Fruit fly (Drosophila melanogaster): ENCODE results near the gene Mob2.

The Mob2 gene

DNA sequence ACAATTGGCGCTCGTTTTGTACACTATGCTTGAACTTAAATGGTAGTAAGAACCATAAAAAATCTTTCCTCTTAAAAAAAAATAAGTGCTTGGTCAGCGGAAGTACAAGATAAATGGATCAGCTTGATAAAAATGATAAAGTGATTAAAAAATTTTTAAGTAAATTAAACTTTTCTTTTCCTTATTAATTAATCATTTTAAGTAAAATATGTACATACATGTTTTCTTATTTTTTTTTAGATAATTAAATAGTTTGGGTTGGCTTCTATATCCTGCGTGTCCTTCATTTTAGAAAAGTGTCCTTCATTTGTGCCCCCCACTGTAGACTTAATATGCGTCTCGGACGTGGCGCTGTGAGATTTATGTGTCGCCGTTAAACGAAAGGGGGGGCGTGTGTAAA, 5.4 kb downstream of the Mob2 start (continued):
- TF ChIP-seq mam (GFP tag; optimal IDR thresholded peaks at IDR 0.05) (peak; percentile 36), Oli (tag; optimal IDR thresholded peaks at IDR 0.05) (peak; percentile 27), CG10209 (GFP tag; optimal IDR thresholded peaks at IDR 0.05) (peak; percentile 26), Pdp1 (GFP tag; optimal IDR thresholded peaks at IDR 0.05) (peak in 1 of 2 experiments; percentile 9), Meics (GFP tag; optimal IDR thresholded peaks at IDR 0.05) (peak; percentile 66), fd3F (GFP tag; optimal IDR thresholded peaks at IDR 0.05) (peak; percentile 31), Hand (GFP tag; optimal IDR thresholded peaks at IDR 0.05) (peak; percentile 64), CG2120 (GFP tag; optimal IDR thresholded peaks at IDR 0.05) (peak; percentile 47), az2 (GFP tag; optimal IDR thresholded peaks at IDR 0.05) (peak; percentile 29), CG11504 (tag; optimal IDR thresholded peaks at IDR 0.05) (peak; percentile 15), CG7839 (tag; optimal IDR thresholded peaks at IDR 0.05) (peak; percentile 57), eve (GFP tag; optimal IDR thresholded peaks at IDR 0.05) (peak in 1 of 2 experiments; percentile 38), PHDP (tag; optimal IDR thresholded peaks at IDR 0.05) (peak; percentile 52), pan (optimal IDR thresholded peaks at IDR 0.05) (no peak), pan (GFP tag; optimal IDR thresholded peaks at IDR 0.05 in 1 of 2, IDR thresholded peaks at IDR 0.05 in 1 of 2) (peak in 1 of 2 experiments; percentile 20), dpn (GFP tag; optimal IDR thresholded peaks at IDR 0.05) (peak in 1 of 2 experiments; percentile 24), D19B (GFP tag; optimal IDR thresholded peaks at IDR 0.05) (peak; percentile 7), row (GFP tag; IDR thresholded peaks at IDR 0.05) (peak; percentile 15; the same call in 1 of the 3 replicates), CG12659 (GFP tag; optimal IDR thresholded peaks at IDR 0.05) (peak; percentile 25), bbx (GFP tag; IDR thresholded peaks at IDR 0.05; ENCODE audit: partially characterized antibody) (no peak), slbo (GFP tag; IDR thresholded peaks at IDR 0.05) (peak; percentile 53; the same call in 1 of the 2 replicates), amos (GFP tag; IDR thresholded peaks at IDR 0.05; ENCODE audit: partially characterized antibody) (no peak), caup (GFP tag; optimal IDR thresholded peaks at IDR 0.05; ENCODE audit: severe bottlenecking) (peak; percentile 41), Nf-YC (tag; optimal IDR thresholded peaks at IDR 0.05) (no peak), CG8944 (GFP tag; optimal IDR thresholded peaks at IDR 0.05) (no peak), CG3281 (GFP tag; optimal IDR thresholded peaks at IDR 0.05) (peak; percentile 70), CG18599 (GFP tag; optimal IDR thresholded peaks at IDR 0.05) (peak; percentile 46), Atf6 (GFP tag; IDR thresholded peaks at IDR 0.05) (0 out of 2 replicates have a peak, but pooled peaks have one; percentile 33), Dbx (GFP tag; IDR thresholded peaks at IDR 0.05) (peak; percentile 49; the same call in 1 of the 3 replicates), unpg (GFP tag; optimal IDR thresholded peaks at IDR 0.05) (peak; percentile 5), Sox102F (GFP tag; optimal IDR thresholded peaks at IDR 0.05) (peak; percentile 30), al (GFP tag; IDR thresholded peaks at IDR 0.05) (0 out of 2 replicates have a peak, but pooled peaks have one; percentile 3), CoRest (tag; optimal IDR thresholded peaks at IDR 0.05) (peak; percentile 37), CG9932 (GFP tag; IDR thresholded peaks at IDR 0.05) (peak; percentile 31; the same call in 1 of the 2 replicates), CG13775 (GFP tag; optimal IDR thresholded peaks at IDR 0.05) (peak; percentile 46), CG15601 (tag; optimal IDR thresholded peaks at IDR 0.05) (no peak), CG12155 (GFP tag; optimal IDR thresholded peaks at IDR 0.05) (peak; percentile 23), abd-A (tag; optimal IDR thresholded peaks at IDR 0.05) (no peak), CG2678 (tag; optimal IDR thresholded peaks at IDR 0.05) (peak; percentile 65), CG11696 (GFP tag; IDR thresholded peaks at IDR 0.05) (peak; percentile 71; the same call in 1 of the 2 replicates), bcd (GFP tag; optimal IDR thresholded peaks at IDR 0.05) (peak; percentile 32), CG9817 (tag; optimal IDR thresholded peaks at IDR 0.05) (peak; percentile 31), ind (GFP tag; optimal IDR thresholded peaks at IDR 0.05) (peak; percentile 10), Ets65A (GFP tag) (peak; percentile 12), Vsx1 (GFP tag; optimal IDR thresholded peaks at IDR 0.05) (peak; percentile 22), dmrt99B (tag; optimal IDR thresholded peaks at IDR 0.05) (peak; percentile 37), CG14860 (GFP tag; IDR thresholded peaks at IDR 0.05; ENCODE audit: partially characterized antibody) (no peak), Xbp1 (GFP tag; optimal IDR thresholded peaks at IDR 0.05) (peak; percentile 0), cg (GFP tag; optimal IDR thresholded peaks at IDR 0.05) (no peak)

Measured in whole organism, embryonic.